Fruit fly (Drosophila melanogaster) whole organism, prepupa: ENCODE measurements around the gene fzo.
A peak's percentile ranks its signal among the peaks of the same experiment; 100 is the strongest.

Source experiments
- Blimp-1 ChIP-seq: fragments of 200-800 bp; sonication (Bioruptor generic); optimal IDR thresholded peaks from 3 replicates; lab custom pipeline; 2017; ENCODE audit warnings: missing biosample characterization, missing genetic modification characterization, mild to moderate bottlenecking, moderate library complexity, missing genetic modification reagents
- CG11762 ChIP-seq: fragments of 200-800 bp; sonication (Bioruptor generic); optimal IDR thresholded peaks from 3 replicates; lab custom pipeline; 2016; ENCODE audit warnings: missing biosample characterization, missing genetic modification characterization; ENCODE audit not compliant: insufficient read depth
- CG15336 ChIP-seq: fragments of 200-800 bp; sonication (Bioruptor generic); IDR thresholded peaks from 2 replicates; pipeline ENCODE4 v1.3.6; 2022; ENCODE audit warnings: missing biosample characterization, missing genetic modification characterization
- CG1621 ChIP-seq: fragments of 200-800 bp; sonication (Bioruptor generic); optimal IDR thresholded peaks from 3 replicates; lab custom pipeline; 2018; ENCODE audit warnings: missing biosample characterization, mild to moderate bottlenecking, missing genetic modification characterization
- CG16779 ChIP-seq: fragments of 200-800 bp; sonication (Bioruptor generic); optimal IDR thresholded peaks from 3 replicates; lab custom pipeline; 2017; ENCODE audit warnings: missing biosample characterization, mild to moderate bottlenecking, missing genetic modification characterization
- CG3032 ChIP-seq: fragments of 200-800 bp; optimal IDR thresholded peaks from 2 replicates; lab custom pipeline; 2019; ENCODE audit warnings: missing biosample characterization, mild to moderate bottlenecking, missing genetic modification characterization, moderate library complexity
- CG32006 ChIP-seq: fragments of 200-800 bp; sonication (Bioruptor generic); optimal IDR thresholded peaks from 3 replicates; lab custom pipeline; 2017; ENCODE audit warnings: missing biosample characterization, mild to moderate bottlenecking, missing genetic modification characterization
- CG3919 ChIP-seq: fragments of 200-800 bp; sonication (Bioruptor generic); optimal IDR thresholded peaks from 3 replicates; lab custom pipeline; 2016; ENCODE audit warnings: missing biosample characterization, missing genetic modification characterization
- CG6163 ChIP-seq: fragments of 200-800 bp; sonication (Bioruptor generic); IDR thresholded peaks from 3 replicates; pipeline ENCODE4 v1.3.6; 2022; ENCODE audit warnings: missing biosample characterization, missing genetic modification characterization
- CG6276 ChIP-seq: fragments of 200-800 bp; sonication (Bioruptor generic); optimal IDR thresholded peaks from 2 replicates; lab custom pipeline; 2017; ENCODE audit warnings: missing biosample characterization, mild to moderate bottlenecking, missing genetic modification characterization
- CG6792 ChIP-seq: fragments of 200-800 bp; sonication (Bioruptor generic); optimal IDR thresholded peaks from 3 replicates; lab custom pipeline; 2016; ENCODE audit warnings: missing biosample characterization, missing genetic modification characterization
- CG6808 ChIP-seq: fragments of 200-800 bp; sonication (Bioruptor generic); optimal IDR thresholded peaks from 3 replicates; lab custom pipeline; 2017; ENCODE audit warnings: missing biosample characterization, missing genetic modification characterization, mild to moderate bottlenecking, moderate library complexity, missing genetic modification reagents
- CG6854 ChIP-seq: fragments of 200-800 bp; sonication (Bioruptor generic); optimal IDR thresholded peaks from 2 replicates; lab custom pipeline; 2017; ENCODE audit warnings: missing biosample characterization, mild to moderate bottlenecking, missing genetic modification characterization
- CG7368 ChIP-seq: fragments of 200-800 bp; sonication (Bioruptor generic); optimal IDR thresholded peaks from 3 replicates; lab custom pipeline; 2016; ENCODE audit warnings: missing biosample characterization, missing genetic modification characterization
- CG8119 ChIP-seq: fragments of 200-800 bp; sonication (Bioruptor generic); IDR thresholded peaks from 3 replicates; pipeline ENCODE4 v1.3.6; 2022; ENCODE audit warnings: missing biosample characterization, missing genetic modification characterization
- CG8319 ChIP-seq: fragments of 200-800 bp; sonication (Bioruptor generic); optimal IDR thresholded peaks from 3 replicates; lab custom pipeline; 2016; ENCODE audit warnings: missing biosample characterization, missing genetic modification characterization
- Eip78C ChIP-seq: fragments of 200-800 bp; sonication (Bioruptor generic); peaks from one replicate; lab custom pipeline; 2016; ENCODE audit warnings: missing biosample characterization, missing genetic modification characterization
- Ets21C ChIP-seq: fragments of 200-800 bp; sonication (Bioruptor generic); optimal IDR thresholded peaks from 3 replicates; lab custom pipeline; 2016; ENCODE audit warnings: missing biosample characterization, missing genetic modification characterization
- Ets96B ChIP-seq: fragments of 200-800 bp; optimal IDR thresholded peaks from 2 replicates; lab custom pipeline; 2019; ENCODE audit warnings: missing biosample characterization, mild to moderate bottlenecking, missing genetic modification characterization, moderate library complexity
- Gug ChIP-seq: fragments of 200-800 bp; sonication (Bioruptor generic); IDR thresholded peaks from 2 replicates; pipeline ENCODE4 v1.3.6; 2022; ENCODE audit warnings: missing biosample characterization, missing genetic modification characterization
- Lpt ChIP-seq: fragments of 200-800 bp; sonication (Bioruptor generic); optimal IDR thresholded peaks from 3 replicates; lab custom pipeline; 2016; ENCODE audit warnings: missing biosample characterization, missing genetic modification characterization
- Met ChIP-seq: fragments of 200-800 bp; sonication (Bioruptor generic); optimal IDR thresholded peaks from 3 replicates; lab custom pipeline; 2016; ENCODE audit warnings: missing biosample characterization, missing genetic modification characterization
- OdsH ChIP-seq: fragments of 200-800 bp; sonication (Bioruptor generic); optimal IDR thresholded peaks from 3 replicates; lab custom pipeline; 2016; ENCODE audit warnings: missing biosample characterization, missing genetic modification characterization
- Sox14 ChIP-seq: fragments of 200-800 bp; sonication (Bioruptor generic); optimal IDR thresholded peaks from 3 replicates; lab custom pipeline; 2016; ENCODE audit warnings: missing biosample characterization, missing genetic modification characterization
- achi ChIP-seq: fragments of 200-800 bp; sonication (Bioruptor generic); optimal IDR thresholded peaks from 3 replicates; lab custom pipeline; 2016; ENCODE audit warnings: missing biosample characterization, missing genetic modification characterization
- cyc ChIP-seq: fragments of 200-800 bp; sonication (Bioruptor generic); optimal IDR thresholded peaks from 3 replicates; lab custom pipeline; 2016; ENCODE audit warnings: missing biosample characterization, missing genetic modification characterization
- dsx ChIP-seq: fragments of 200-800 bp; optimal IDR thresholded peaks from 3 replicates; lab custom pipeline; 2019; ENCODE audit warnings: missing biosample characterization, mild to moderate bottlenecking, missing genetic modification characterization, moderate library complexity; ENCODE audit not compliant: poor library complexity, severe bottlenecking
- eg ChIP-seq: fragments of 200-800 bp; sonication (Bioruptor generic); IDR thresholded peaks from 3 replicates; pipeline ENCODE4 v1.3.6; 2022; ENCODE audit warnings: missing biosample characterization, missing genetic modification characterization
- esn ChIP-seq: fragments of 200-800 bp; sonication (Bioruptor generic); optimal IDR thresholded peaks from 2 replicates; lab custom pipeline; 2016; ENCODE audit warnings: missing biosample characterization, mild to moderate bottlenecking, missing genetic modification characterization, moderate library complexity
- fd59A ChIP-seq: fragments of 200-800 bp; sonication (Bioruptor generic); optimal IDR thresholded peaks from 2 replicates; lab custom pipeline; 2017; ENCODE audit warnings: missing biosample characterization, mild to moderate bottlenecking, missing genetic modification characterization, missing genetic modification reagents
- fd85E ChIP-seq: fragments of 200-800 bp; sonication (Bioruptor generic); optimal IDR thresholded peaks from 3 replicates; lab custom pipeline; 2016; ENCODE audit warnings: missing biosample characterization, missing genetic modification characterization
- fkh ChIP-seq: fragments of 200-800 bp; sonication (Bioruptor generic); optimal IDR thresholded peaks from 3 replicates; lab custom pipeline; 2017; ENCODE audit warnings: missing biosample characterization, mild to moderate bottlenecking, missing genetic modification characterization, moderate library complexity
- pdm3 ChIP-seq: fragments of 200-800 bp; sonication (Bioruptor generic); optimal IDR thresholded peaks from 3 replicates; lab custom pipeline; 2016; ENCODE audit warnings: missing biosample characterization, missing genetic modification characterization
- spab ChIP-seq: fragments of 200-800 bp; sonication (Bioruptor generic); optimal IDR thresholded peaks from 2 replicates; lab custom pipeline; 2017; ENCODE audit warnings: missing biosample characterization, mild to moderate bottlenecking, missing genetic modification characterization, missing genetic modification reagents
- ss ChIP-seq, 2 experiments: fragments of 200-800 bp; sonication (Bioruptor generic); optimal IDR thresholded peaks; 2 replicates in 1 of 2; 3 replicates in 1 of 2; lab custom pipeline; 2017 to 2018; ENCODE audit warnings: mild to moderate bottlenecking in 2 of 2, missing biosample characterization in 2 of 2, missing genetic modification characterization in 2 of 2, moderate library complexity in 1 of 2
- svp ChIP-seq: fragments of 200-800 bp; sonication (Bioruptor generic); peaks from one replicate; lab custom pipeline; 2016; ENCODE audit warnings: missing biosample characterization, missing genetic modification characterization
- topi ChIP-seq: fragments of 200-800 bp; sonication (Bioruptor generic); optimal IDR thresholded peaks from 3 replicates; lab custom pipeline; 2016; ENCODE audit warnings: missing biosample characterization, missing genetic modification characterization

The fzo gene

dm6 chr3R:23156865-23157515 is 46.8 kb downstream of the fzo start:
- TF ChIP-seq CG6276 (GFP tag; lab: Kevin White, UChicago) (peak; percentile 49), topi (GFP tag; lab: Kevin White, UChicago) (no peak), CG6792 (no peak), CG6808 (GFP tag; lab: Kevin White, UChicago) (peak; percentile 45), CG32006 (GFP tag; lab: Kevin White, UChicago) (peak; percentile 29), Ets21C (no peak), Met (GFP tag; lab: Kevin White, UChicago) (no peak), svp (peak; percentile 93), eg (GFP tag; lab: Robert Waterston, UW) (no peak; the same call in 2 of the 3 replicates), CG8319 (GFP tag; lab: Kevin White, UChicago) (peak; percentile 92), CG6854 (GFP tag; lab: Kevin White, UChicago) (peak; percentile 50), Blimp-1 (GFP tag; lab: Kevin White, UChicago) (peak; percentile 95), dsx (peak; percentile 73), fkh (GFP tag; lab: Kevin White, UChicago) (peak; percentile 91), ss (GFP tag; optimal IDR thresholded peaks at IDR 0.05; lab: Kevin White, UChicago) (peak; percentile 60 to 75), CG3919 (GFP tag; lab: Kevin White, UChicago) (peak; percentile 14), CG16779 (tag; lab: Kevin White, UChicago) (peak; percentile 72), fd85E (GFP tag; lab: Kevin White, UChicago) (peak; percentile 5), fd59A (peak; percentile 6), spab (peak; percentile 27), Lpt (GFP tag; lab: Kevin White, UChicago) (no peak), cyc (no peak), Ets96B (tag; lab: Kevin White, UChicago) (peak; percentile 29), achi (GFP tag; lab: Kevin White, UChicago) (peak; percentile 7), CG15336 (GFP tag; lab: Robert Waterston, UW) (no peak), Sox14 (GFP tag; lab: Kevin White, UChicago) (no peak), Gug (0 out of 2 replicates have a peak, but pooled peaks have one; percentile 24), CG3032 (peak; percentile 33), CG8119 (GFP tag; lab: Robert Waterston, UW) (peak; percentile 49; the same call in 2 of the 3 replicates), Eip78C (GFP tag; lab: Kevin White, UChicago) (peak; percentile 59), OdsH (GFP tag; lab: Kevin White, UChicago) (no peak), CG1621 (tag; lab: Kevin White, UChicago) (peak; percentile 6), CG6163 (peak; percentile 67), esn (GFP tag; lab: Kevin White, UChicago) (no peak)
- TF ChIP-seq, all 60 proteins: peak for 23

- TF ChIP-seq spab (no peak), CG7368 (GFP tag; lab: Kevin White, UChicago) (no peak), CG1621 (tag; lab: Kevin White, UChicago) (no peak), CG11762 (GFP tag; lab: Kevin White, UChicago) (no peak), fd85E (GFP tag; lab: Kevin White, UChicago) (no peak), dsx (no peak), pdm3 (GFP tag; lab: Kevin White, UChicago) (no peak)
- TF ChIP-seq, all 60 proteins: peak for 0
These were observed 47.4 kb downstream of the fzo start for dm6 chr3R:23156347-23156864.
